Fruit fly (Drosophila melanogaster) whole organism, pupa: ENCODE results near the gene Etl1.
A peak's percentile ranks its signal among the peaks of the same experiment; 100 is the strongest.

ENCODE experiments used
- CG10348 ChIP-seq: fragments of 200-800 bp; sonication (Bioruptor generic); IDR thresholded peaks from 2 replicates; pipeline ENCODE4 v1.3.6; 2022; ENCODE audit warnings: missing biosample characterization, missing genetic modification characterization
- CG12605 ChIP-seq: fragments of 200-800 bp; sonication (Bioruptor generic); IDR thresholded peaks from 2 replicates; pipeline ENCODE4 v1.3.6; 2022; ENCODE audit warnings: missing biosample characterization, missing genetic modification characterization
- CG13204 ChIP-seq: fragments of 200-800 bp; sonication (Bioruptor generic); optimal IDR thresholded peaks from 2 replicates; lab custom pipeline; 2018; ENCODE audit warnings: missing biosample characterization, mild to moderate bottlenecking, missing genetic modification characterization, moderate library complexity
- CG14655 ChIP-seq: fragments of 200-800 bp; sonication (Bioruptor generic); optimal IDR thresholded peaks from 3 replicates; lab custom pipeline; 2017; ENCODE audit warnings: mild to moderate bottlenecking, missing biosample characterization, missing genetic modification reagents, missing genetic modification characterization
- CG15710 ChIP-seq: fragments of 200-800 bp; sonication (Bioruptor generic); optimal IDR thresholded peaks from 2 replicates; lab custom pipeline; 2018; ENCODE audit warnings: missing biosample characterization, mild to moderate bottlenecking, missing genetic modification characterization, moderate library complexity
- CG17806 ChIP-seq: fragments of 200-800 bp; sonication (Bioruptor generic); optimal IDR thresholded peaks from 2 replicates; lab custom pipeline; 2018; ENCODE audit warnings: missing biosample characterization, mild to moderate bottlenecking, missing genetic modification characterization, moderate library complexity
- CG32121 ChIP-seq: fragments of 200-800 bp; sonication (Bioruptor generic); IDR thresholded peaks from 2 replicates; pipeline ENCODE4 v1.3.6; 2022; ENCODE audit warnings: missing biosample characterization, missing genetic modification characterization
- CG34367 ChIP-seq: fragments of 200-800 bp; sonication (Bioruptor generic); optimal IDR thresholded peaks from 2 replicates; lab custom pipeline; 2018; ENCODE audit warnings: missing biosample characterization, mild to moderate bottlenecking, missing genetic modification characterization
- CG4496 ChIP-seq: fragments of 200-800 bp; sonication (Bioruptor generic); IDR thresholded peaks from 3 replicates; pipeline ENCODE4 v1.3.6; 2022; ENCODE audit warnings: missing biosample characterization, missing genetic modification characterization
- CG8159 ChIP-seq: fragments of 200-800 bp; sonication (Bioruptor generic); optimal IDR thresholded peaks from 3 replicates; lab custom pipeline; 2018; ENCODE audit warnings: missing biosample characterization, mild to moderate bottlenecking, missing genetic modification characterization, moderate library complexity
- CG8301 ChIP-seq: fragments of 200-800 bp; sonication (Bioruptor generic); optimal IDR thresholded peaks from 2 replicates; lab custom pipeline; 2018; ENCODE audit warnings: missing biosample characterization, mild to moderate bottlenecking, missing genetic modification characterization
- CG9948 ChIP-seq: fragments of 200-800 bp; sonication (Bioruptor generic); optimal IDR thresholded peaks from 2 replicates; lab custom pipeline; 2018; ENCODE audit warnings: missing biosample characterization, mild to moderate bottlenecking, missing genetic modification characterization, moderate library complexity
- D1 ChIP-seq: fragments of 200-800 bp; sonication (Bioruptor generic); optimal IDR thresholded peaks from 2 replicates; lab custom pipeline; 2018; ENCODE audit warnings: missing biosample characterization, mild to moderate bottlenecking, missing genetic modification characterization, moderate library complexity
- EcR ChIP-seq: fragments of 200-800 bp; sonication (Bioruptor generic); optimal IDR thresholded peaks from 3 replicates; lab custom pipeline; 2019; ENCODE audit warnings: missing biosample characterization, missing genetic modification characterization, mild to moderate bottlenecking, moderate library complexity, missing genetic modification reagents
- Ets98B ChIP-seq: fragments of 200-800 bp; sonication (Bioruptor generic); IDR thresholded peaks from 2 replicates; pipeline ENCODE4 v1.3.6; 2022; ENCODE audit warnings: missing biosample characterization, missing genetic modification characterization
- Pif1A ChIP-seq: fragments of 200-800 bp; sonication (Bioruptor generic); optimal IDR thresholded peaks from 3 replicates; lab custom pipeline; 2016; ENCODE audit warnings: missing biosample characterization, missing genetic modification characterization
- Pif1B ChIP-seq: fragments of 200-800 bp; sonication (Bioruptor generic); optimal IDR thresholded peaks from 3 replicates; lab custom pipeline; 2016; ENCODE audit warnings: missing biosample characterization, missing genetic modification characterization
- Snoo ChIP-seq: fragments of 200-800 bp; sonication (Bioruptor generic); optimal IDR thresholded peaks from 3 replicates; lab custom pipeline; 2017; ENCODE audit warnings: missing biosample characterization, mild to moderate bottlenecking, missing genetic modification characterization, inconsistent platforms
- fd96Ca ChIP-seq: fragments of 200-800 bp; sonication (Bioruptor generic); IDR thresholded peaks from 3 replicates; pipeline ENCODE4 v1.3.6; 2022; ENCODE audit warnings: missing biosample characterization, missing genetic modification characterization
- gl ChIP-seq: fragments of 200-800 bp; sonication (Bioruptor generic); optimal IDR thresholded peaks from 2 replicates; lab custom pipeline; 2018; ENCODE audit warnings: missing biosample characterization, mild to moderate bottlenecking, missing genetic modification characterization
- rn ChIP-seq: fragments of 200-800 bp; sonication (Bioruptor generic); IDR thresholded peaks from 2 replicates; pipeline ENCODE4 v1.3.6; 2022; ENCODE audit warnings: missing biosample characterization, missing genetic modification characterization

Etl1 gene

DNA sequence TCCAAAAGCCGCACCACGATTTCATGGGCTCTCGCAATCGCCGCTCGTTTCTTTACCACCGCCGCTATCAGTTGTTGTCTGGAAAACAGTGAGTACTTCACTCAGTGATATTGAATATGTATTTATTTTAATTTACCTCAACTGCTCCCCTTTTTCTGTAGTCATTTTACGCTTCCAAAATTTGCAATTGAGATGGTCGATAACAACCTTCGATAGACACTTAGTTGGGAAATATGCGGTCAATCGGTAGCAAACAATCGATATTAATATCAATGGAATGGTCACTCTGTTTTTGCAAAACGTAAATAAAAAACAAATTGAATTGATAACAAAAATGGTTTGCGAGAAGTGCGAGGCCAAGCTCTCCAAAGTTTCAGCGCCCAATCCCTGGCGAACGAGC is 21.8 kb downstream of the Etl1 start, which contains the start of the genes CG34183 and CG4537:
Gene CG34183 (minus strand): TSS at position 197 of the 400 bp plus-strand sequence.
Gene CG4537 (plus strand): TSS at position 310 of the 400 bp plus-strand sequence.
- TF ChIP-seq gl (tag; lab: Kevin White, UChicago) (no peak), Ets98B (GFP tag; lab: Robert Waterston, UW) (no peak), EcR (GFP tag; lab: Kevin White, UChicago) (no peak), CG8159 (tag; lab: Kevin White, UChicago) (no peak), CG9948 (no peak), CG17806 (tag; lab: Kevin White, UChicago) (no peak), CG8301 (tag; lab: Kevin White, UChicago) (no peak), Snoo (no peak), rn (no peak)

DNA sequence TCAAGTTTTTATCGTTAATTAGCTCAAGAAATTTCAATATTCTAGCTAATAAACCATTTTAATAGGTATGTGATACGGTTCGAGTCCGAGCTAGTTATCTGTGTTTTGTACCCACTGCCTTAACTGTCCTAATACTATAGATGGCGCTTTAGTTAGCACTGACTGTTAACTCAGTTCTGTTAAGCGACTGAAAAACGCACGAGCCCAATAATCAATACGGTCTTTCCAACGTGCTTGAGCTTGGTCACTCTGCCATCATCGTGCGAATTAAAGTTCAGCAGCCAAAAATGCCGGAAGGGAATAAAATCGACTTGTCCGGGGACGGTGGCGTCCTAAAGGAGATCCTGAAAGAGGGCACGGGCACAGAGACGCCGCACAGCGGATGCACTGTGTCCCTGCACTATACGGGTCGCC is 24.5 kb downstream of the Etl1 start, which contains the start of gene Fkbp59:
Gene Fkbp59 (plus strand): TSS at position 150 of the 414 bp plus-strand sequence.
- TF ChIP-seq CG4496 (GFP tag; lab: Robert Waterston, UW), result peak; percentile 41; the same call in 1 of the 3 replicates
- no peak; the same call in 1 of the 2 replicates for TF ChIP-seq Ets98B (GFP tag; lab: Robert Waterston, UW)

DNA sequence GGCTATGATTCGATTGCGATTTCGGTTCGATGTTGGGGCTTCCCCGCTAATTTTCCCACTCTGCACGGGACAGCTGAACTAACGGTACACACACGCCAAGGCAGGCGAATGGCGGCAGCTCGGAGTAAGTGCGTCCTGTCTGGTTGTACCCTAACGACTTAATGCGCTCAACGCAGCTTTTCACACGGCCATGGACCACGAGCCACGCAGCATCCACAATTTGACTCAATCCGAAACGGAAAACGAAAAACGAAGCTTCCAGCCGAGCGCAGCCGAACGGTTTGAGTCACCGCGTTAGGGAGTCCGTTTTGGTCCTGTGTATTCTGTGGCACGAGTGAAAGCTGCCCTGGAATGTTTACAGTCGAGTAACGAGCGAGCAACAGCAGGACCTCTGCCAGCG is 26.3 kb downstream of the Etl1 start, which contains the start of gene nAChRalpha6:
Gene nAChRalpha6 (minus strand): TSS at position 165 of the 400 bp plus-strand sequence.
- TF ChIP-seq CG32121 (GFP tag; lab: Robert Waterston, UW) (no peak), EcR (GFP tag; lab: Kevin White, UChicago) (no peak), rn (no peak), Pif1A (no peak)

DNA sequence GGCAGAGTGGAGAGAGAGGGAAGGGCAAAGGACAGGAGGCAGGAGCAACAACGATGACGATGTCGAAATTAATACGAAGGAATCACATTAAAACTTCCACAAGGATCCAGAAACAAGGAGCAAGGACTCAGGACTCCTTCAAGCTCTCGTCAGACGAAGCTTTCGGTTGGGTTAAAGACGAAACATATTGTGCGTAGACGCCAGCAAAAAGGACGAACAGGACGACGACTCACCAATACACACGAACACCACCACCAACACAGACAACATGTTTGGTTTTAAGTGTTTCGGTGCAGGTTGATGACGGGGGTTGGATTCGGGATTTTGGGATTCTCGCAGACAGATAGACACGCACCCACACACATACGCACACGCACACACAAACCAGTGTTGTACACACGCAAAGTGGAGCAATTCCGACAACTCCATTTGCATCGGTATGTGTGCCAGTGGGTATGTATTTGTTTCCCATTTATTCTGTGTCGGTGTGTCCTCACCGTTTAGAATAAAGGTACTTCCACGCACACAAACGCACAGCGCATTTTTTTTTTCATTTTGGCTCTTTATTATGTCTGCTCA is 29.9 kb downstream of the Etl1 start:
- no peak for TF ChIP-seq EcR (GFP tag; lab: Kevin White, UChicago)
- TF ChIP-seq Ets98B (GFP tag; lab: Robert Waterston, UW), result no peak
- TF ChIP-seq CG32121 (GFP tag; lab: Robert Waterston, UW), result no peak
- no peak for TF ChIP-seq CG12605
- TF ChIP-seq Snoo, result no peak
- no peak for TF ChIP-seq rn
- no peak for TF ChIP-seq CG8159 (tag; lab: Kevin White, UChicago)
- TF ChIP-seq CG8301 (tag; lab: Kevin White, UChicago), result no peak
- no peak for TF ChIP-seq CG13204 (GFP tag; lab: Kevin White, UChicago)
- TF ChIP-seq CG34367 (tag; lab: Kevin White, UChicago), result no peak
- TF ChIP-seq, all 21 proteins: peak for 0

DNA sequence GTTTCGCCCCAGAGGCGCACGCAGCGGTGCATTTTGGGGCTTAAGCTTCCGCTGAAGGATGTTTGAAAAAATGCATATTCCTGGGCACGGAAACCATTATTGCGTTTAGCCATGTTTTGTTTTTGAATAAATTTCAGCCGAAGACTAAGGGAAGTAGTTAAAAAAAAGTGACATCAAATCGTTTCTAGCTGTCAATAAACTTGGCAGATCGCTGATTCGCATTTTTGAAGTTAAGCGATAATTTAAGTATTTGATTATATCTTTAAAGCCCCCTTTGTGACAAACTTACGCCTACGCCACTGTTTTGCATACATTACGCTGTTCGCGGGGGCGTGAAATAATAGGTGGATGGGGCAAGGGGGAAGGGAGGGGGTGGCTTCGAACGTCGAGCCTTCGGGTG is 48.1 kb downstream of the Etl1 start:
- TF ChIP-seq Pif1A, result peak; percentile 32
- no peak for TF ChIP-seq CG12605
- TF ChIP-seq CG13204 (GFP tag; lab: Kevin White, UChicago), result no peak
- no peak for TF ChIP-seq D1 (tag; lab: Kevin White, UChicago)
- no peak for TF ChIP-seq Pif1B (GFP tag; lab: Kevin White, UChicago)
- TF ChIP-seq CG14655 (GFP tag; lab: Kevin White, UChicago), result peak; percentile 25
- TF ChIP-seq CG8301 (tag; lab: Kevin White, UChicago), result no peak
- TF ChIP-seq EcR (GFP tag; lab: Kevin White, UChicago), result no peak
- TF ChIP-seq rn, result no peak
- TF ChIP-seq gl (tag; lab: Kevin White, UChicago), result no peak
- TF ChIP-seq fd96Ca (GFP tag; lab: Robert Waterston, UW), result no peak
- peak; percentile 65 for TF ChIP-seq CG8159 (tag; lab: Kevin White, UChicago)
- TF ChIP-seq Snoo, result no peak
- TF ChIP-seq CG10348 (GFP tag; lab: Robert Waterston, UW), result no peak
- TF ChIP-seq CG34367 (tag; lab: Kevin White, UChicago), result peak; percentile 29
- peak; percentile 50 for TF ChIP-seq CG9948
- no peak for TF ChIP-seq Ets98B (GFP tag; lab: Robert Waterston, UW)
- TF ChIP-seq CG17806 (tag; lab: Kevin White, UChicago), result no peak
- TF ChIP-seq CG15710, result peak; percentile 48
- no peak for TF ChIP-seq CG32121 (GFP tag; lab: Robert Waterston, UW)
- no peak for TF ChIP-seq CG4496 (GFP tag; lab: Robert Waterston, UW)

DNA sequence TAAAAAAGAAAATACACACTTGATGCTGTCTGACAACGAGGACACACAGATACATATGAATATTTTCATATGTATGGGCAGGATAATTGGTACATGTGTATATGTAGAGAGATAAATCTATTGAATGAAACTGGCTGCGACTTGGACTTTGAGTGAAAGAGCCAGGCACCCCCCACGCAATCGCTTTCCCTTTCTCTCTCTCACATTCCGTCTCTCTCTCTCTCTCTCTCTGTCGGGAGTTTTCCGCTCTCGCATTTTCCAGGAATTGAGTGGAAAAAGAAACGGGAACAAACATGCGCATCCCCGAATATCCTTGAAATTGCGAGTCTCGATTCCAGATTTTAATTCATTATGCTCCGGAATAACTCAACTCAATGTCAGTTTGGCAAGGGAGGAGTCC is 48.9 kb downstream of the Etl1 start:
- TF ChIP-seq CG8159 (tag; lab: Kevin White, UChicago) (no peak), Pif1B (GFP tag; lab: Kevin White, UChicago) (no peak), CG34367 (tag; lab: Kevin White, UChicago) (no peak)
- TF ChIP-seq, all 21 proteins: peak for 0

DNA sequence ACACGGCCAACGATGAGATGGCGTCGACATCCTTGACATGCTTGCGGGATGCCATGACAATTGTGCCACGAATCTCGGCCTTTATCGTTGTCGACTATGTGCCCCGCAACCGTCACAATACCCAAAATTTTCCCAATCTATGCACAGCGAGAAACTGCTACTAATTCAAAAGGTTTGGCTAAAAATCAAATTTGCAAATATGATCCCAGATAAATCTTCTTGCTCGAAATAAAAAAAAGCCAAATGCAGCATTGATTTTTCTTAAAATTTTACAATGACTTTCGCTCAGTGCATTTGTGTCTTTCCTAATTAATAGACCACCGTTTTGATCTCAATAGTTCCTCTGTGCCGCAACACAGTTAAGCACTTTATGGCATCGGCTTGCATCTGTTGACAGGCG is 49.4 kb downstream of the Etl1 start:
- no peak for TF ChIP-seq D1 (tag; lab: Kevin White, UChicago)
- no peak for TF ChIP-seq CG8301 (tag; lab: Kevin White, UChicago)
- no peak for TF ChIP-seq CG9948
- peak; percentile 28; the same call in 1 of the 3 replicates for TF ChIP-seq CG4496 (GFP tag; lab: Robert Waterston, UW)
- no peak for TF ChIP-seq Pif1B (GFP tag; lab: Kevin White, UChicago)
- TF ChIP-seq rn, result no peak
- no peak for TF ChIP-seq Pif1A
- TF ChIP-seq Ets98B (GFP tag; lab: Robert Waterston, UW), result no peak
- peak; percentile 7 for TF ChIP-seq CG8159 (tag; lab: Kevin White, UChicago)
- no peak for TF ChIP-seq CG17806 (tag; lab: Kevin White, UChicago)
- TF ChIP-seq CG32121 (GFP tag; lab: Robert Waterston, UW), result no peak
- no peak for TF ChIP-seq CG13204 (GFP tag; lab: Kevin White, UChicago)
